Fruit fly (Drosophila melanogaster): ENCODE measurements around the gene CG13614.

Gene CG13614

dm6 chr3R:24376565-24376964 is 7.2 kb downstream of the CG13614 start, which contains the start of gene CG33342:
TSS of gene CG33342 (plus strand) at chr3R:24376865.
- TF ChIP-seq CG6163 (GFP tag; IDR thresholded peaks at IDR 0.05) = no peak
- no peak for TF ChIP-seq CG11902 (GFP tag; optimal IDR thresholded peaks at IDR 0.05)
- TF ChIP-seq CG6792 (GFP tag; optimal IDR thresholded peaks at IDR 0.05) = no peak
- no peak for TF ChIP-seq CG11762 (GFP tag; optimal IDR thresholded peaks at IDR 0.05; ENCODE audit: insufficient read depth)
- TF ChIP-seq CG31627 (GFP tag; optimal IDR thresholded peaks at IDR 0.05) = no peak
- no peak for TF ChIP-seq CG9139 (GFP tag; optimal IDR thresholded peaks at IDR 0.05)
- no peak for TF ChIP-seq esn (GFP tag; optimal IDR thresholded peaks at IDR 0.05)
- no peak for TF ChIP-seq CG6808 (GFP tag; optimal IDR thresholded peaks at IDR 0.05)
- no peak for TF ChIP-seq acj6 (GFP tag; optimal IDR thresholded peaks at IDR 0.05)
- no peak for TF ChIP-seq Smox (GFP tag; optimal IDR thresholded peaks at IDR 0.05)
- TF ChIP-seq CG8319 (GFP tag; optimal IDR thresholded peaks at IDR 0.05) = no peak
- no peak for TF ChIP-seq Met (GFP tag; optimal IDR thresholded peaks at IDR 0.05)

- TF ChIP-seq CG11762 (GFP tag; optimal IDR thresholded peaks at IDR 0.05; ENCODE audit: insufficient read depth) (no peak), OdsH (GFP tag; optimal IDR thresholded peaks at IDR 0.05) (no peak), CG34406 (GFP tag; optimal IDR thresholded peaks at IDR 0.05) (no peak), net (GFP tag; optimal IDR thresholded peaks at IDR 0.05) (no peak), Sox102F (GFP tag; optimal IDR thresholded peaks at IDR 0.05) (no peak), Hr4 (GFP tag; optimal IDR thresholded peaks at IDR 0.05) (no peak), Eip75B (GFP tag; optimal IDR thresholded peaks at IDR 0.05) (no peak), CG11294 (GFP tag; IDR thresholded peaks at IDR 0.05) (no peak), pdm3 (GFP tag; optimal IDR thresholded peaks at IDR 0.05) (no peak), CG8632 (GFP tag; optimal IDR thresholded peaks at IDR 0.05) (no peak), Met (GFP tag; optimal IDR thresholded peaks at IDR 0.05) (no peak), achi (GFP tag; optimal IDR thresholded peaks at IDR 0.05) (no peak), CG6854 (GFP tag; optimal IDR thresholded peaks at IDR 0.05) (no peak), lz (GFP tag; optimal IDR thresholded peaks at IDR 0.05) (no peak)
Observed at dm6 chr3R:24384952-24385351, 15.6 kb downstream of the CG13614 start, which contains the start of gene CG17780. TSS of gene CG17780 (minus strand) at chr3R:24385052.

dm6 chr3R:24386434-24386833 is 17.1 kb downstream of the CG13614 start:
- TF ChIP-seq acj6 (GFP tag; optimal IDR thresholded peaks at IDR 0.05) = no peak
- TF ChIP-seq Sox14 (GFP tag; optimal IDR thresholded peaks at IDR 0.05) = no peak
- no peak for TF ChIP-seq Hr38 (GFP tag; optimal IDR thresholded peaks at IDR 0.05)
- no peak for TF ChIP-seq spab (GFP tag; optimal IDR thresholded peaks at IDR 0.05)
- no peak for TF ChIP-seq topi (GFP tag; optimal IDR thresholded peaks at IDR 0.05)
- TF ChIP-seq CG16779 (tag; optimal IDR thresholded peaks at IDR 0.05) = no peak
- TF ChIP-seq CG4318 (GFP tag; optimal IDR thresholded peaks at IDR 0.05) = no peak
- TF ChIP-seq salr (GFP tag; optimal IDR thresholded peaks at IDR 0.05) = no peak
- TF ChIP-seq Eip93F (GFP tag; optimal IDR thresholded peaks at IDR 0.05) = no peak
- no peak for TF ChIP-seq Hr4 (GFP tag; optimal IDR thresholded peaks at IDR 0.05)
- TF ChIP-seq CG11762 (GFP tag; optimal IDR thresholded peaks at IDR 0.05; ENCODE audit: insufficient read depth) = no peak
- no peak for TF ChIP-seq dac (GFP tag; optimal IDR thresholded peaks at IDR 0.05)
- TF ChIP-seq Lpt (GFP tag; optimal IDR thresholded peaks at IDR 0.05) = no peak
- TF ChIP-seq fkh (GFP tag; optimal IDR thresholded peaks at IDR 0.05) = no peak
- no peak for TF ChIP-seq CG3032 (tag; optimal IDR thresholded peaks at IDR 0.05)
- no peak for TF ChIP-seq dsx (GFP tag; optimal IDR thresholded peaks at IDR 0.05; ENCODE audit: poor library complexity, severe bottlenecking)

- TF ChIP-seq Smox (GFP tag; optimal IDR thresholded peaks at IDR 0.05) (no peak), CG9139 (GFP tag; optimal IDR thresholded peaks at IDR 0.05) (no peak), Hr39 (GFP tag; optimal IDR thresholded peaks at IDR 0.05) (no peak), Eip78C (GFP tag) (no peak)
Observed at dm6 chr3R:24390239-24390638, 20.9 kb downstream of the CG13614 start, which contains the start of the genes CG5768 and CG13615. TSS of gene CG5768 (minus strand) at chr3R:24390339. TSS of gene CG13615 (plus strand) at chr3R:24390518.

All from whole organism, prepupa.